Worm (Caenorhabditis elegans): ENCODE data around the gene mrps-22.

mrps-22 gene

DNA sequence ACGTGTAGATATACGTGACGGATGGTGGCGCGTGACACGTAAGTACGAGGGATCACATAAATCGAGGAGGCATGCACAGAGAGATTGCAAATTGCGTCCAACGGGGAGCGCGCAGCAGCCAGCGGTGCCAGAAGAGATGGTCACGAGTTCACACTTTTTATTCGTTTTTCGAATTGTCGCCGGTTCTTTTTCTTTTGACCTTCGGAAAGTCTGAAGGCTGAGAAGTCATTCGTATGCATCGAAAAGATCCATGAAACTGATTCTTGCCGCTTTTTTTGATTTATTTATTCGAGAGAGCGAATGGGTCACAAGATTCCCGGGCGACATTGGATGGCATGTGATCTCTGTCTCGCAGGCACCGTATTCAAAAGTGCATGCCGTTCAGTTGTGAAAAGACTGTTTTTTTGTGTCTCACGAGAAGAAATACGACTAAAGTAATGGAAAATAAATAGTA is 23.4 kb upstream of the mrps-22 start (continued):
- peak; percentile 87 for TF ChIP-seq aha-1 (tag; optimal IDR thresholded peaks at IDR 0.05)
- TF ChIP-seq mdl-1 (tag; optimal IDR thresholded peaks at IDR 0.05) = peak in 1 of 2 experiments; percentile 97
- TF ChIP-seq tbx-2 (tag; optimal IDR thresholded peaks at IDR 0.05) = peak; percentile 86
- TF ChIP-seq ceh-63 (GFP tag; optimal IDR thresholded peaks at IDR 0.05) = no peak
- no peak for TF ChIP-seq unc-98 (GFP tag; IDR thresholded peaks at IDR 0.05)
- TF ChIP-seq nhr-20 (tag; optimal IDR thresholded peaks at IDR 0.05) = peak; percentile 95
- TF ChIP-seq nhr-11 (tag; optimal IDR thresholded peaks at IDR 0.05) = peak; percentile 61
- no peak for TF ChIP-seq hlh-4 (tag; optimal IDR thresholded peaks at IDR 0.05)
- peak; percentile 79 for TF ChIP-seq nhr-90 (tag; optimal IDR thresholded peaks at IDR 0.05; ENCODE audit: poor library complexity)
- no peak for TF ChIP-seq alr-1 (tag; optimal IDR thresholded peaks at IDR 0.05; ENCODE audit: borderline replicate concordance)
- TF ChIP-seq nhr-12 (tag; optimal IDR thresholded peaks at IDR 0.05) = no peak
- TF ChIP-seq unc-30 (tag; optimal IDR thresholded peaks at IDR 0.05) = no peak
- no peak for TF ChIP-seq mef-2 (tag; optimal IDR thresholded peaks at IDR 0.05)
- TF ChIP-seq lin-35 (GFP tag; optimal IDR thresholded peaks at IDR 0.05) = peak; percentile 66 to 78
- peak; percentile 78 for TF ChIP-seq lir-3 (tag; optimal IDR thresholded peaks at IDR 0.05; ENCODE audit: poor library complexity)
- peak; percentile 83 for TF ChIP-seq swsn-7 (tag; optimal IDR thresholded peaks at IDR 0.05)
- TF ChIP-seq efl-3 (GFP tag; optimal IDR thresholded peaks at IDR 0.05) = peak; percentile 69
- no peak for TF ChIP-seq hpl-2 (GFP tag; optimal IDR thresholded peaks at IDR 0.05)
- peak; percentile 87 for TF ChIP-seq mab-9 (GFP tag; IDR thresholded peaks at IDR 0.05)
- TF ChIP-seq pax-3 (tag; optimal IDR thresholded peaks at IDR 0.05) = peak; percentile 77
- TF ChIP-seq nhr-28 (tag; optimal IDR thresholded peaks at IDR 0.05) = no peak
- peak; percentile 80 for TF ChIP-seq ceh-88 (GFP tag; IDR thresholded peaks at IDR 0.05)
- peak; percentile 78 for TF ChIP-seq irx-1 (tag; optimal IDR thresholded peaks at IDR 0.05)
- TF ChIP-seq sup-37 (GFP tag; optimal IDR thresholded peaks at IDR 0.05) = peak; percentile 51
- peak; percentile 51 for TF ChIP-seq egl-13 (tag; optimal IDR thresholded peaks at IDR 0.05)
- TF ChIP-seq isw-1 (GFP tag; IDR thresholded peaks at IDR 0.05) = peak; percentile 58
- no peak for TF ChIP-seq zag-1 (tag; optimal IDR thresholded peaks at IDR 0.05)
- TF ChIP-seq fkh-10 (GFP tag; optimal IDR thresholded peaks at IDR 0.05) = peak; percentile 10
- no peak for TF ChIP-seq nhr-237 (tag; optimal IDR thresholded peaks at IDR 0.05)
- peak; percentile 22 for TF ChIP-seq C04F5.9 (tag; optimal IDR thresholded peaks at IDR 0.05)
- TF ChIP-seq snpc-4 (tag; optimal IDR thresholded peaks at IDR 0.05) = peak; percentile 31
- peak; percentile 70 for TF ChIP-seq dsc-1 (tag; optimal IDR thresholded peaks at IDR 0.05)
- peak; percentile 78 for TF ChIP-seq C16A3.4 (tag; optimal IDR thresholded peaks at IDR 0.05)
- TF ChIP-seq lin-39 (tag; optimal IDR thresholded peaks at IDR 0.05) = peak; percentile 64
- peak; percentile 97 for TF ChIP-seq lin-14 (GFP tag; optimal IDR thresholded peaks at IDR 0.05)
- no peak for TF ChIP-seq ceh-8 (GFP tag; optimal IDR thresholded peaks at IDR 0.05)
- peak; percentile 88 for TF ChIP-seq nhr-47 (tag; optimal IDR thresholded peaks at IDR 0.05)
- TF ChIP-seq pqm-1 (tag; optimal IDR thresholded peaks at IDR 0.05) = no peak
- no peak for TF ChIP-seq C34B4.2 (tag; optimal IDR thresholded peaks at IDR 0.05)
- no peak for TF ChIP-seq nhr-84 (tag; optimal IDR thresholded peaks at IDR 0.05)
- peak; percentile 62 for TF ChIP-seq lin-13 (GFP tag; optimal IDR thresholded peaks at IDR 0.05)

DNA sequence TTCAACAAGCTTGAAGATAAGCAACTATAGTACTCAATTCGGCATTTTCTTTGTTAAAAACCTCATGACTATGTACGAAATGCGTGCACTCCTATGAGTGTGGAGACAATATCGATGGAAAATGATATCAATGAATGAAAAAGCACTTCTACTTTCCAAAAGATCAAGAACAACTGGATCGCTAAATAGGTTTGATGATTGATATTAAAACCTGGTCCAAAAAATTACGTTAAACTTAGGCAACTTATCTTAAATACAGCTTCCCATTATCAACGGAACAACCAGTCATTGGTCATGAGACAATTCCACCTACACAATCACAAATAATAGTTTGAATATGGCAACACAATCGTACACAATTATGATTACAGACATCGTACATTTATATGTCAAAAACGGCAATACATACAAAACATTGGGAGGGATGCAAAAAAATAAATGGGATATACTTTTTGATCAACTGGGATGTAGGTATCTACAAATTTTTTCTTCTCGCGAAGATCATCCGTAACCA is 22.7 kb upstream of the mrps-22 start:
- TF ChIP-seq mef-2 (tag; optimal IDR thresholded peaks at IDR 0.05) = no peak
- TF ChIP-seq nhr-85 (tag) = peak; percentile 65
- TF ChIP-seq ama-1 (optimal IDR thresholded peaks at IDR 0.05) = peak; percentile 3
- peak; percentile 15 for TF ChIP-seq nhr-71 (tag; optimal IDR thresholded peaks at IDR 0.05)
- TF ChIP-seq aly-2 (tag; optimal IDR thresholded peaks at IDR 0.05) = peak; percentile 63
- TF ChIP-seq ceh-88 (GFP tag; IDR thresholded peaks at IDR 0.05) = no peak
- peak; percentile 3 for TF ChIP-seq nhr-47 (tag; optimal IDR thresholded peaks at IDR 0.05)
- no peak for TF ChIP-seq nhr-77 (tag; optimal IDR thresholded peaks at IDR 0.05)
- peak; percentile 27 for TF ChIP-seq lir-3 (tag; optimal IDR thresholded peaks at IDR 0.05; ENCODE audit: poor library complexity)
- no peak for TF ChIP-seq efl-1 (optimal IDR thresholded peaks at IDR 0.05)
- peak in 1 of 2 experiments; percentile 83 for TF ChIP-seq efl-1 (GFP tag; optimal IDR thresholded peaks at IDR 0.05 in 1 of 2)
- TF ChIP-seq elt-2 (tag; optimal IDR thresholded peaks at IDR 0.05) = peak; percentile 66
- TF ChIP-seq jun-1 (tag; optimal IDR thresholded peaks at IDR 0.05) = no peak
- no peak for TF ChIP-seq hpl-2 (GFP tag; optimal IDR thresholded peaks at IDR 0.05)
- TF ChIP-seq lin-35 (GFP tag; optimal IDR thresholded peaks at IDR 0.05) = peak in 1 of 2 experiments; percentile 7
- TF ChIP-seq pax-3 (tag; optimal IDR thresholded peaks at IDR 0.05) = peak; percentile 35
